Worm (Caenorhabditis elegans): ENCODE data around the gene kvs-5.
A peak's percentile ranks its signal among the peaks of the same experiment; 100 is the strongest.

kvs-5 gene

DNA sequence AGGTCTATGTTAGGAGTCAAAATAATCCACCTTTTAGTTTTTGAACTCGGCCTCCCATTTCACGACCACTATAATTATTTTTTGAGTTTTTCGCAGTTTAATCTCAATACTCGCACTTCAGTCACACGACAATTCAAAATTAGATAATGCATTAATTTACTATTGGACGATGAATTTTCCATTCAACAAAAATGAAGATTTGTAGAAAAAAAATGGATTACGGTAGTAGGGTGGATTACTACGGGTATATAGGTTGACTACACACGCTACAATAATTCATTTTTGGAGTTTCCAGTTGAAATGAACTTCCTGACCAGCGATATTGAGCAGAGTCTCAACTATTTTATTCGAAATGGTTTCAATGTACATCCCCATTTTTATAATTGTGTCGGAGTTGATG is 19.9 kb downstream of the kvs-5 start, which contains the start of gene srt-23:
Gene srt-23, plus strand, starts transcription at position 301 of the 400 bp plus-strand sequence.
- TF ChIP-seq hlh-4 (tag; optimal IDR thresholded peaks at IDR 0.05) (no peak), efl-1 (optimal IDR thresholded peaks at IDR 0.05) (no peak), efl-1 (GFP tag; optimal IDR thresholded peaks at IDR 0.05 in 1 of 2) (no peak), nhr-71 (tag; optimal IDR thresholded peaks at IDR 0.05) (no peak), sup-37 (GFP tag; optimal IDR thresholded peaks at IDR 0.05) (no peak), ceh-82 (tag; optimal IDR thresholded peaks at IDR 0.05) (no peak), nhr-20 (tag; optimal IDR thresholded peaks at IDR 0.05) (no peak), ceh-88 (GFP tag; IDR thresholded peaks at IDR 0.05) (no peak), ceh-63 (GFP tag; optimal IDR thresholded peaks at IDR 0.05) (no peak), unc-86 (tag; optimal IDR thresholded peaks at IDR 0.05) (no peak), fkh-8 (tag; optimal IDR thresholded peaks at IDR 0.05) (no peak), blmp-1 (tag; optimal IDR thresholded peaks at IDR 0.05) (no peak), ets-5 (GFP tag; IDR thresholded peaks at IDR 0.05) (no peak)

ce11 chrIV:756956-757355 is 20.4 kb downstream of the kvs-5 start:
- TF ChIP-seq zag-1 (tag; optimal IDR thresholded peaks at IDR 0.05), result no peak
- TF ChIP-seq ceh-88 (GFP tag; IDR thresholded peaks at IDR 0.05), result no peak
- no peak for TF ChIP-seq hpl-2 (GFP tag; optimal IDR thresholded peaks at IDR 0.05)
- TF ChIP-seq egl-13 (tag; optimal IDR thresholded peaks at IDR 0.05), result no peak
- TF ChIP-seq snu-23 (GFP tag; optimal IDR thresholded peaks at IDR 0.05), result no peak
- TF ChIP-seq efl-1 (optimal IDR thresholded peaks at IDR 0.05), result no peak
- no peak for TF ChIP-seq efl-1 (GFP tag; optimal IDR thresholded peaks at IDR 0.05 in 1 of 2)
- no peak for TF ChIP-seq mab-9 (GFP tag; IDR thresholded peaks at IDR 0.05)
- TF ChIP-seq nhr-19 (GFP tag; conservative IDR thresholded peaks at IDR 0.05), result no peak
- TF ChIP-seq nhr-90 (tag; optimal IDR thresholded peaks at IDR 0.05; ENCODE audit: poor library complexity), result no peak
- no peak for TF ChIP-seq pag-3 (tag; optimal IDR thresholded peaks at IDR 0.05; ENCODE audit: borderline replicate concordance, insufficient read depth)
- no peak for TF ChIP-seq nhr-84 (tag; optimal IDR thresholded peaks at IDR 0.05)
- TF ChIP-seq ztf-11 (tag; optimal IDR thresholded peaks at IDR 0.05), result no peak
- TF ChIP-seq nhr-237 (tag; optimal IDR thresholded peaks at IDR 0.05), result no peak
- no peak for TF ChIP-seq nhr-28 (tag; optimal IDR thresholded peaks at IDR 0.05)
- TF ChIP-seq aha-1 (tag; optimal IDR thresholded peaks at IDR 0.05), result no peak
- no peak for TF ChIP-seq nhr-12 (tag; optimal IDR thresholded peaks at IDR 0.05)
- TF ChIP-seq fkh-4 (tag; optimal IDR thresholded peaks at IDR 0.05; ENCODE audit: borderline replicate concordance), result no peak
- TF ChIP-seq ceh-90 (tag; optimal IDR thresholded peaks at IDR 0.05), result no peak
- no peak for TF ChIP-seq irx-1 (tag; optimal IDR thresholded peaks at IDR 0.05)
- TF ChIP-seq nhr-85 (tag), result no peak

- no peak for TF ChIP-seq swsn-7 (tag; optimal IDR thresholded peaks at IDR 0.05)
- TF ChIP-seq pqm-1 (tag; optimal IDR thresholded peaks at IDR 0.05), result no peak
- TF ChIP-seq ceh-82 (tag; optimal IDR thresholded peaks at IDR 0.05), result no peak
- no peak for TF ChIP-seq snpc-4 (tag; optimal IDR thresholded peaks at IDR 0.05)
- TF ChIP-seq efl-1 (optimal IDR thresholded peaks at IDR 0.05), result no peak
- TF ChIP-seq efl-1 (GFP tag; optimal IDR thresholded peaks at IDR 0.05 in 1 of 2), result peak in 1 of 2 experiments; percentile 57
- no peak for TF ChIP-seq elt-3 (tag; optimal IDR thresholded peaks at IDR 0.05)
- no peak for TF ChIP-seq fkh-10 (GFP tag; optimal IDR thresholded peaks at IDR 0.05)
- TF ChIP-seq nhr-90 (tag; optimal IDR thresholded peaks at IDR 0.05; ENCODE audit: poor library complexity), result no peak
- TF ChIP-seq unc-30 (tag; optimal IDR thresholded peaks at IDR 0.05), result no peak
Observed at ce11 chrIV:757548-757947, 21.0 kb downstream of the kvs-5 start.

- TF ChIP-seq efl-1 (optimal IDR thresholded peaks at IDR 0.05) (no peak), efl-1 (GFP tag; optimal IDR thresholded peaks at IDR 0.05 in 1 of 2) (peak in 1 of 2 experiments; percentile 86), fos-1 (tag; optimal IDR thresholded peaks at IDR 0.05) (no peak), pqm-1 (tag; optimal IDR thresholded peaks at IDR 0.05) (no peak), mep-1 (tag; optimal IDR thresholded peaks at IDR 0.05) (no peak), nhr-85 (tag) (no peak), nhr-71 (tag; optimal IDR thresholded peaks at IDR 0.05) (no peak), aly-2 (tag; optimal IDR thresholded peaks at IDR 0.05) (no peak), tbx-2 (tag; optimal IDR thresholded peaks at IDR 0.05) (peak; percentile 5), fkh-4 (tag; optimal IDR thresholded peaks at IDR 0.05; ENCODE audit: borderline replicate concordance) (peak; percentile 16), fkh-8 (tag; optimal IDR thresholded peaks at IDR 0.05) (peak; percentile 46), dsc-1 (tag; optimal IDR thresholded peaks at IDR 0.05) (peak; percentile 80)
Observed at ce11 chrIV:760267-760666, 23.7 kb downstream of the kvs-5 start, which contains the start of gene gst-40. Gene gst-40 (plus strand): TSS chrIV:760502.
